Worm (Caenorhabditis elegans) whole organism, late embryonic: ENCODE results near the gene srj-11.

Source experiments
- ahr-1 ChIP-seq: sonication (generic microtip); optimal IDR thresholded peaks from 2 replicates; lab custom pipeline; 2016; ENCODE audit warnings: missing genetic modification characterization, missing compliant biosample characterization
- ama-1 ChIP-seq: fragments of 150-350 bp; optimal IDR thresholded peaks from 2 replicates; lab custom pipeline; 2014
- ceh-14 ChIP-seq: sonication (generic microtip); optimal IDR thresholded peaks from 2 replicates; lab custom pipeline; 2016; ENCODE audit warnings: missing genotype, missing genetic modification characterization, missing compliant biosample characterization
- ceh-19 ChIP-seq: fragments of 200-800 bp; sonication (Bioruptor generic); optimal IDR thresholded peaks from 2 replicates; lab custom pipeline; 2018; ENCODE audit warnings: mild to moderate bottlenecking, missing genetic modification characterization, missing compliant biosample characterization
- ceh-2 ChIP-seq: sonication (generic microtip); optimal IDR thresholded peaks from 2 replicates; lab custom pipeline; 2016; ENCODE audit warnings: missing genotype, missing genetic modification characterization, missing compliant biosample characterization
- ceh-22 ChIP-seq: sonication (generic microtip); optimal IDR thresholded peaks from 2 replicates; lab custom pipeline; 2017; ENCODE audit warnings: missing biosample characterization, missing genetic modification characterization
- ceh-24 ChIP-seq: sonication (generic microtip); optimal IDR thresholded peaks from 2 replicates; lab custom pipeline; 2016; ENCODE audit warnings: mild to moderate bottlenecking, missing genetic modification characterization, missing compliant biosample characterization
- ceh-34 ChIP-seq: sonication (generic microtip); optimal IDR thresholded peaks from 2 replicates; lab custom pipeline; 2016; ENCODE audit warnings: mild to moderate bottlenecking, missing genetic modification characterization, missing compliant biosample characterization
- ceh-45 ChIP-seq: fragments of 200-800 bp; sonication (Bioruptor generic); IDR thresholded peaks from 2 replicates; pipeline ENCODE4 v1.3.6; 2022; ENCODE audit warnings: missing genetic modification reagents, missing genetic modification characterization, missing compliant biosample characterization
- ceh-48 ChIP-seq: sonication (generic microtip); optimal IDR thresholded peaks from 2 replicates; lab custom pipeline; 2016; ENCODE audit warnings: missing genetic modification characterization, inconsistent platforms, missing compliant biosample characterization
- ceh-6 ChIP-seq: fragments of 200-800 bp; sonication (Bioruptor generic); optimal IDR thresholded peaks from 2 replicates; lab custom pipeline; 2018; ENCODE audit warnings: mild to moderate bottlenecking, missing genetic modification characterization, missing compliant biosample characterization
- dmd-4 ChIP-seq: sonication (generic microtip); optimal IDR thresholded peaks from 2 replicates; lab custom pipeline; 2016; ENCODE audit warnings: borderline replicate concordance, missing genetic modification characterization, missing compliant biosample characterization
- dve-1 ChIP-seq: sonication (generic microtip); optimal IDR thresholded peaks from 2 replicates; lab custom pipeline; 2017; ENCODE audit warnings: antibody characterized with exemption, mild to moderate bottlenecking, missing genetic modification characterization, missing compliant biosample characterization
- eyg-1 ChIP-seq: sonication (generic microtip); optimal IDR thresholded peaks from 2 replicates; lab custom pipeline; 2016; ENCODE audit warnings: missing genotype, missing genetic modification characterization, missing compliant biosample characterization
- fax-1 ChIP-seq: sonication (generic microtip); optimal IDR thresholded peaks from 2 replicates; lab custom pipeline; 2016; ENCODE audit warnings: missing genotype, missing genetic modification characterization, missing compliant biosample characterization
- fkh-10 ChIP-seq: fragments of 150-350 bp; optimal IDR thresholded peaks from 2 replicates; lab custom pipeline; 2014; ENCODE audit warnings: missing biosample characterization, missing genetic modification reagents, missing genetic modification characterization
- hlh-13 ChIP-seq: fragments of 200-800 bp; sonication (Bioruptor generic); optimal IDR thresholded peaks from 2 replicates; lab custom pipeline; 2018; ENCODE audit warnings: mild to moderate bottlenecking, missing genetic modification characterization, missing compliant biosample characterization
- nfya-1 ChIP-seq: sonication (generic microtip); optimal IDR thresholded peaks from 2 replicates; lab custom pipeline; 2017; ENCODE audit warnings: missing genetic modification characterization, mild to moderate bottlenecking, missing compliant biosample characterization, antibody characterized with exemption, moderate library complexity
- nhr-232 ChIP-seq: sonication (generic microtip); optimal IDR thresholded peaks from 2 replicates; lab custom pipeline; 2016; ENCODE audit warnings: missing genetic modification characterization, missing compliant biosample characterization
- npax-4 ChIP-seq: sonication (generic microtip); optimal IDR thresholded peaks from 2 replicates; lab custom pipeline; 2016; ENCODE audit warnings: missing genetic modification characterization, missing compliant biosample characterization
- pag-3 ChIP-seq: sonication (generic microtip); optimal IDR thresholded peaks from 2 replicates; lab custom pipeline; 2016; ENCODE audit warnings: missing compliant biosample characterization, missing genetic modification characterization, borderline replicate concordance
- pax-1 ChIP-seq: fragments of 150-350 bp; optimal IDR thresholded peaks from 2 replicates; lab custom pipeline; 2014; ENCODE audit warnings: missing biosample characterization, missing genetic modification characterization
- pha-2 ChIP-seq: sonication (generic microtip); optimal IDR thresholded peaks from 2 replicates; lab custom pipeline; 2017; ENCODE audit warnings: mild to moderate bottlenecking, missing genetic modification characterization, missing compliant biosample characterization
- pqm-1 ChIP-seq: sonication (generic microtip); optimal IDR thresholded peaks from 2 replicates; lab custom pipeline; 2016; ENCODE audit warnings: missing genetic modification characterization, missing compliant biosample characterization
- pros-1 ChIP-seq: fragments of 150-350 bp; optimal IDR thresholded peaks from 2 replicates; lab custom pipeline; 2014; ENCODE audit warnings: missing biosample characterization, missing genetic modification reagents, missing genetic modification characterization
- rnt-1 ChIP-seq: sonication (generic microtip); optimal IDR thresholded peaks from 2 replicates; lab custom pipeline; 2016; ENCODE audit warnings: missing genetic modification characterization, missing compliant biosample characterization
- sdc-2 ChIP-seq: sonication (generic microtip); optimal IDR thresholded peaks from 2 replicates; lab custom pipeline; 2016; ENCODE audit warnings: missing genotype, missing genetic modification characterization, missing compliant biosample characterization
- sox-2 ChIP-seq: fragments of 200-800 bp; sonication (Bioruptor generic); IDR thresholded peaks from 2 replicates; pipeline ENCODE4 v1.3.6; 2022; ENCODE audit warnings: missing genetic modification reagents, missing genetic modification characterization, missing compliant biosample characterization
- ttx-3 ChIP-seq: sonication (generic microtip); optimal IDR thresholded peaks from 2 replicates; lab custom pipeline; 2016; ENCODE audit warnings: missing genetic modification reagents, missing genetic modification characterization, missing compliant biosample characterization
- unc-3 ChIP-seq, 2 experiments: fragments of 200-800 bp in 1 of 2; sonication (Bioruptor generic) in 1 of 2; sonication (generic microtip) in 1 of 2; conservative IDR thresholded peaks in 1 of 2; optimal IDR thresholded peaks in 1 of 2; 2 replicates each; pipeline versions ENCODE4 v1.3.6 to Lab custom; 2016 to 2022; ENCODE audit warnings: missing compliant biosample characterization in 2 of 2, missing genetic modification characterization in 2 of 2, missing genetic modification reagents in 1 of 2
- unc-42 ChIP-seq: sonication (generic microtip); optimal IDR thresholded peaks from 2 replicates; lab custom pipeline; 2016; ENCODE audit warnings: missing genotype, missing genetic modification characterization, missing compliant biosample characterization
- unc-86 ChIP-seq: sonication (generic microtip); optimal IDR thresholded peaks from 2 replicates; lab custom pipeline; 2016; ENCODE audit warnings: missing genetic modification characterization, missing compliant biosample characterization
- zip-5 ChIP-seq: sonication (generic microtip); optimal IDR thresholded peaks from 2 replicates; lab custom pipeline; 2016; ENCODE audit warnings: missing genetic modification characterization, missing compliant biosample characterization
- ztf-16 ChIP-seq: sonication (generic microtip); optimal IDR thresholded peaks from 2 replicates; lab custom pipeline; 2017; ENCODE audit warnings: missing genetic modification characterization, missing compliant biosample characterization

The srj-11 gene

ce11 chrV:3273156-3273555, 31.9 kb downstream of the srj-11 start, which contains the start of gene T28A11.20:
Gene T28A11.20, minus strand, starts transcription at chrV:3273256.
- TF ChIP-seq sdc-2: no peak
- no peak for TF ChIP-seq dve-1 (tag; lab: Kevin White, UChicago)
- TF ChIP-seq pag-3 (tag; lab: Kevin White, UChicago): no peak
- TF ChIP-seq pqm-1: no peak
- no peak for TF ChIP-seq hlh-13 (GFP tag; lab: Kevin White, UChicago)
- no peak for TF ChIP-seq fkh-10
- no peak for TF ChIP-seq sox-2 (GFP tag; lab: Robert Waterston, UW)
- no peak for TF ChIP-seq ama-1 (lab: Kevin White, UChicago)
- no peak for TF ChIP-seq unc-3 (GFP tag; conservative IDR thresholded peaks at IDR 0.05; lab: Robert Waterston, UW)
- no peak for TF ChIP-seq unc-3 (tag; optimal IDR thresholded peaks at IDR 0.05; lab: Kevin White, UChicago)
- no peak for TF ChIP-seq nhr-232 (tag; lab: Kevin White, UChicago)
- no peak for TF ChIP-seq ztf-16 (tag; lab: Kevin White, UChicago)
- no peak for TF ChIP-seq ceh-34
- no peak for TF ChIP-seq ahr-1

ce11 chrV:3273577-3274100, 32.4 kb downstream of the srj-11 start, which contains the start of gene T28A11.4:
Gene T28A11.4, plus strand, starts transcription at chrV:3274050.
- TF ChIP-seq pax-1 (no peak), rnt-1 (no peak), ttx-3 (no peak), ceh-19 (GFP tag; lab: Kevin White, UChicago) (no peak), ceh-2 (no peak), ceh-45 (GFP tag; lab: Robert Waterston, UW) (no peak), ceh-34 (no peak), ceh-14 (no peak), nfya-1 (tag; lab: Kevin White, UChicago) (no peak), pqm-1 (no peak), eyg-1 (no peak), pros-1 (tag; lab: Kevin White, UChicago) (no peak)

ce11 chrV:3275033-3275432, 33.8 kb downstream of the srj-11 start, which contains the start of gene T28A11.3:
Gene T28A11.3, plus strand, starts transcription at chrV:3275333.
- no peak for TF ChIP-seq ceh-34

- no peak for TF ChIP-seq ceh-14
- no peak for TF ChIP-seq unc-86 (tag; lab: Kevin White, UChicago)
- TF ChIP-seq ahr-1: no peak
- no peak for TF ChIP-seq rnt-1
- TF ChIP-seq ceh-48: no peak
- TF ChIP-seq zip-5 (tag; lab: Kevin White, UChicago): no peak
- TF ChIP-seq ceh-22 (tag; lab: Kevin White, UChicago): no peak
- TF ChIP-seq ceh-24: no peak
- no peak for TF ChIP-seq fkh-10
- no peak for TF ChIP-seq ama-1 (lab: Kevin White, UChicago)
- no peak for TF ChIP-seq fax-1 (tag; lab: Kevin White, UChicago)
- no peak for TF ChIP-seq ceh-34
- no peak for TF ChIP-seq npax-4
- no peak for TF ChIP-seq ceh-6 (GFP tag; lab: Kevin White, UChicago)
- TF ChIP-seq dmd-4 (tag; lab: Kevin White, UChicago): no peak
These were observed 35.0 kb downstream of the srj-11 start for ce11 chrV:3276184-3276583.

- TF ChIP-seq pha-2 (tag; lab: Kevin White, UChicago): no peak
These were observed 36.9 kb downstream of the srj-11 start, which contains the start of gene fbxa-64 for ce11 chrV:3278101-3278639. Gene fbxa-64, minus strand, starts transcription at chrV:3278151.

ce11 chrV:3279138-3279537, 37.9 kb downstream of the srj-11 start:
- TF ChIP-seq unc-42 (no peak), fkh-10 (no peak), pha-2 (tag; lab: Kevin White, UChicago) (no peak)
- TF ChIP-seq, all 69 proteins: peak for 0
